Worm (Caenorhabditis elegans) whole organism, midembryonic: Measurements from ENCODE around the gene acds-10.
A peak's percentile ranks its signal among the peaks of the same experiment; 100 is the strongest.

ENCODE experiments used
- T22C8.4 ChIP-seq: fragments of 200-800 bp; sonication (Bioruptor generic); IDR thresholded peaks from 2 replicates; pipeline ENCODE4 v1.3.6; 2022; ENCODE audit warnings: missing genetic modification characterization, missing compliant biosample characterization
- cog-1 ChIP-seq: sonication (generic microtip); optimal IDR thresholded peaks from 2 replicates; lab custom pipeline; 2016; ENCODE audit warnings: missing genetic modification characterization, missing compliant biosample characterization
- flt-1 ChIP-seq: fragments of 200-800 bp; sonication (Bioruptor generic); IDR thresholded peaks from 2 replicates; pipeline ENCODE4 v1.3.6; 2022; ENCODE audit warnings: missing genetic modification characterization, missing compliant biosample characterization
- klf-2 ChIP-seq: fragments of 200-800 bp; sonication (Bioruptor generic); conservative IDR thresholded peaks from 2 replicates; pipeline ENCODE4 v1.3.6; 2022; ENCODE audit warnings: missing genetic modification reagents, missing genetic modification characterization, missing compliant biosample characterization
- med-1 ChIP-seq: sonication (generic microtip); optimal IDR thresholded peaks from 2 replicates; lab custom pipeline; 2017; ENCODE audit warnings: missing genetic modification characterization, mild to moderate bottlenecking, missing compliant biosample characterization, antibody characterized with exemption, missing genetic modification reagents; ENCODE audit not compliant: insufficient read depth
- ref-1 ChIP-seq: fragments of 200-800 bp; sonication (Bioruptor generic); conservative IDR thresholded peaks from 2 replicates; pipeline ENCODE4 v1.3.6; 2022; ENCODE audit warnings: missing genetic modification reagents, missing genetic modification characterization, missing compliant biosample characterization
- tab-1 ChIP-seq: fragments of 200-800 bp; sonication (Bioruptor generic); IDR thresholded peaks from 2 replicates; pipeline ENCODE4 v1.3.6; 2022; ENCODE audit warnings: missing genetic modification characterization, missing compliant biosample characterization
- ztf-23 ChIP-seq: fragments of 200-800 bp; sonication (Bioruptor generic); IDR thresholded peaks from 2 replicates; pipeline ENCODE4 v1.3.6; 2022; ENCODE audit warnings: missing genetic modification reagents, missing genetic modification characterization, missing compliant biosample characterization
- ztf-29 ChIP-seq: fragments of 200-800 bp; sonication (Bioruptor generic); IDR thresholded peaks from 2 replicates; pipeline ENCODE4 v1.3.6; 2022; ENCODE audit warnings: missing genetic modification reagents, missing genetic modification characterization, missing compliant biosample characterization

Gene acds-10

DNA sequence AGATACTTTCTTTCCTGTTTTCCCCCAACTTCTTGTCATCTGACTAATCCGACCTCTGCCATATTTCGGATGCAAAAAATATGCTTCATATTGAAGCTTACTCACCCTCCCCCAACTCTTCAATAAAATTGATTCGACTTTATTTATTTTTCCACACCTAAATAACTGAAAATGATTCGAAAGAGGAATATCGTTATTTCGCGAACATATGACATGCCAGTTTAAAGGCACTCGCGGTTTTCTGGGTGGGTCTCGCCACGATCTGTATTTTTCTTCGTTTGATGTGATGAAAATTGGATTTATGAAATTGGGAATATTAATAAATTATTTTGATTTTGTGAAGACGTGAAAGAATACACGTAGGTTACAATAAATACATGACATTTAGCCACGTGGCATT, 24.0 kb downstream of the acds-10 start, which contains the start of gene F44E7.3:
TSS of gene F44E7.3 (plus strand) at position 319 of the 400 bp plus-strand sequence.
- no peak for TF ChIP-seq med-1 (GFP tag; lab: Kevin White, UChicago)
- no peak for TF ChIP-seq ztf-29
- TF ChIP-seq cog-1 = no peak
- TF ChIP-seq tab-1 (GFP tag; lab: Robert Waterston, UW) = no peak
- no peak for TF ChIP-seq ztf-23 (GFP tag; lab: Robert Waterston, UW)
- TF ChIP-seq klf-2 (GFP tag; lab: Robert Waterston, UW) = no peak
- TF ChIP-seq flt-1 (GFP tag; lab: Robert Waterston, UW) = no peak
- TF ChIP-seq ref-1 (GFP tag; lab: Robert Waterston, UW) = no peak
- no peak for TF ChIP-seq T22C8.4 (GFP tag; lab: Robert Waterston, UW)

DNA sequence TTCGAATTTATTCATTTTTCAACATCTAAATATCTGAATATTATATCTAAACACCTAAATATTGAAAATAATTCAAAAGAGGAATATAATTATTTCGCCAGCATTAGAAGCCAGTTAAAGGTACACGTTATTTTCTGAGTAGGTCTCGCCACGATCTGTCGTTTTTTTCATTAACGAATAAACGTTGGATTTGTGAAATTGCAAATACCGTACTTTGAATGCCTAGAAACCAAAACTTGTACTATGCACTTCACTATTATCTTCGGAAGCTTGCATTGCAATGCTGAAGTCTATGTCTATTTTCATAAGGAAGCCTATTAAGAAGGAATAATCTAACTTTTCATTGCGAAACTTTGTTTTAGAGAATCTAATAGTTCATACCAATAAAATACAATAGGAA, 24.9 kb downstream of the acds-10 start:
- TF ChIP-seq ztf-29 (no peak), cog-1 (no peak), tab-1 (GFP tag; lab: Robert Waterston, UW) (no peak), med-1 (GFP tag; lab: Kevin White, UChicago) (no peak)

DNA sequence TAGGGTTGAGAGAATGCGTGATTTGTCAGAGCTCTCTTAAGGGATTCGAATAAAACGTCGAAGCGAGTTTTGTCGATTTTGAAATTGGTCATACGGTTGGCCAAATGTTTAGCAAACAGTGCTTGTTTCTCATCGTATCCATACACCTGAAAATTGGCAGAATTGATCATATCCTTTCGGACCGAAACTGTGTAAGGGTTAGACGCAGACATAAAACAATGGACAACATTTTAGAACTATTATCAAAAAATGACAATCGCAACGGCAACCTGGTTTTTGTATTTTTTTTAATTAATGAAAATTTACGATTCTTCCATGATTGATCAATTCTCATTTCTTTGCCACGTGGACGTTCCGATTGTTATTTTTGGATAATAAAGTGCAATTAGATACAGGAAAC, 26.5 kb downstream of the acds-10 start:
- TF ChIP-seq T22C8.4 (GFP tag; lab: Robert Waterston, UW) = no peak
- no peak for TF ChIP-seq tab-1 (GFP tag; lab: Robert Waterston, UW)
- no peak for TF ChIP-seq cog-1
- no peak for TF ChIP-seq flt-1 (GFP tag; lab: Robert Waterston, UW)
- no peak for TF ChIP-seq ztf-29
- no peak for TF ChIP-seq ref-1 (GFP tag; lab: Robert Waterston, UW)
- no peak for TF ChIP-seq ztf-23 (GFP tag; lab: Robert Waterston, UW)
- no peak for TF ChIP-seq med-1 (GFP tag; lab: Kevin White, UChicago)
- TF ChIP-seq klf-2 (GFP tag; lab: Robert Waterston, UW) = no peak

DNA sequence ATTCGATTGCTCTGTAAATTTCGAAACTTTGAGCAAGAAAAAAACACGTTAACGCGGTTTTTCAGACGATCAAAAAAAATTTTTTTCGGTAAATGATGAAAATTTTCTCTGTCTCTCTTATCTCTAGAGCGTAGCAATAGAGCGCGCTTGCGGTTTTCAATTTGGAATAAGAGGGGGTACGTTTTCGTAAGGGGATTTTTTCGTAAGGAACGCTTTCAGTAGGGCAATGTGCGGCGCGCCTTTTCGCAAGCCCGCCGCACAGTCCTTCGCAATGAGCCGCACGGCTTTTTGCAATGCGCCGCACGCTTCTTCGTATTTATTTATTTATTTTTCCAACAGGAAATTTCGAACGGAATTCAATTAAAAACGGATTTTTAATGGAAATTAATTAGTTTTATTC, 29.3 kb downstream of the acds-10 start, which contains the start of gene F44E7.4:
TSS of gene F44E7.4 (minus strand) at position 13 of the 400 bp plus-strand sequence.
- TF ChIP-seq ztf-29 = peak; percentile 73
- peak; percentile 67 for TF ChIP-seq ref-1 (GFP tag; lab: Robert Waterston, UW)
- TF ChIP-seq tab-1 (GFP tag; lab: Robert Waterston, UW) = peak; percentile 88
- peak; percentile 93 for TF ChIP-seq ztf-23 (GFP tag; lab: Robert Waterston, UW)
- peak; percentile 82 for TF ChIP-seq klf-2 (GFP tag; lab: Robert Waterston, UW)
- peak; percentile 62 for TF ChIP-seq T22C8.4 (GFP tag; lab: Robert Waterston, UW)
- TF ChIP-seq flt-1 (GFP tag; lab: Robert Waterston, UW) = peak; percentile 92

DNA sequence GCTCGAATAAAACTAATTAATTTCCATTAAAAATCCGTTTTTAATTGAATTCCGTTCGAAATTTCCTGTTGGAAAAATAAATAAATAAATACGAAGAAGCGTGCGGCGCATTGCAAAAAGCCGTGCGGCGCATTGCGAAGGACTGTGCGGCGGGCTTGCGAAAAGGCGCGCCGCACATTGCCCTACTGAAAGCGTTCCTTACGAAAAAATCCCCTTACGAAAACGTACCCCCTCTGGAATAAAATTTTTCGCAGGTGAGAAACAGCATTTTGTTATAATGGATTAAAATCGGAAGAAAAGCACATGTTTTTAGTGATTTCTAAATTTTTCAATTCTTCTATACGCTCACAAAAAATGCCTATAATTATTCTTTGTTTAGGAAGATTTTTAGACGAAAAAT, 30.6 kb downstream of the acds-10 start:
- TF ChIP-seq klf-2 (GFP tag; lab: Robert Waterston, UW) = peak; percentile 64
- peak; percentile 67; the same call in 1 of the 2 replicates for TF ChIP-seq tab-1 (GFP tag; lab: Robert Waterston, UW)
- TF ChIP-seq ztf-23 (GFP tag; lab: Robert Waterston, UW) = peak; percentile 74
- peak; percentile 35; the same call in 1 of the 2 replicates for TF ChIP-seq T22C8.4 (GFP tag; lab: Robert Waterston, UW)
- TF ChIP-seq flt-1 (GFP tag; lab: Robert Waterston, UW) = peak; percentile 59; the same call in 1 of the 2 replicates

DNA sequence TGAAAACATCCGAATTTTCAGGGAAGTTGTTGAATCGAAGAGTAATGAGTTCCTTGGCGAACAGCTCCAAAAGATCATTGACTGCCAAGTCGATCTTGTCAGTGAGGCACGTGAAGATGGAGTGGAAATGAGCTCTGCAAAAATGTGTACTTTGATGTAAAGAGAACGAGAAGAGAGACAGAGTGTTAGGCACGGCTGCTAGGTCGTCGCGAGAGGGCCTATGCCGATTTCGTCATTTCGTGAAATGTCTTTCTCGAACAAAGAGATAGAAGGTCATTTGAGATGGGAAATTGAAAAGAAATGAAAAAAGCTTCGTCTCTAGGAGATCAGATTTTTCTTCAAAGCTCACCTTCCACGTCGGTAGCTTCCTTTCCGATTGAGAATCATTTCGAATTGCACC, 32.4 kb downstream of the acds-10 start:
- no peak for TF ChIP-seq ref-1 (GFP tag; lab: Robert Waterston, UW)
- no peak for TF ChIP-seq med-1 (GFP tag; lab: Kevin White, UChicago)
- no peak for TF ChIP-seq cog-1
- peak; percentile 34; the same call in 1 of the 2 replicates for TF ChIP-seq ztf-23 (GFP tag; lab: Robert Waterston, UW)
- TF ChIP-seq ztf-29 = no peak

DNA sequence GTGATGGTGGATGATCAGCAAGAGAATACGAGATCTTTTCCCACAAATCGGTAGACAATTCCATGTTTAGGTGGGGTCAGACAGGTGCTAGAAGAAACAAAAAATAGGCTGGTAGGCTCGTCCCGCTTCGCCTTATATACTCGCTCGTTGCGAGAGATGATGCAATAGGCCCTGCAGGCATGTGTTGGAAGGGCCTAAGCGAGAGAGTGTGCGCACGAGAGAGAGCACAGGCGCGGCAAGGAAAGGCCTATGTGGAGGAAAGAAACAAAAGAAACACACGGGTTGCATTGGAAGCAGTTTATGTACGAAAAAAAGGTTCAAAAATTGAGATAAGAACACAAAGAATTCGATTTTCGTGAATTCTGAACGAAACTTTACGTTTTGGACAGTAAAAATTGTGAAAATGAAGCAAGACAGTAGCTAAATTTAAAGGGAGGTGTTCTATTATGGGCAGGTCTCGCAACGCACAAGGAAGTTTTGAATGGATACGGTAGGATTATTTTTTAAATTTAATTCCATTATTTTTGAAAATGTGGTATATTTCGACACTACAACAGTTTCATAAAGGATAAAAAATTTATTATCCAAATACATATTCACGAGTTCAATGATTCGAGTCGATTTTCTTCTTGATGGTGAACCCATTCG, 33.2 kb downstream of the acds-10 start, which contains the start of gene F44E7.5:
TSS of gene F44E7.5 (minus strand) at position 210 of the 648 bp plus-strand sequence.
- TF ChIP-seq tab-1 (GFP tag; lab: Robert Waterston, UW) (no peak), ref-1 (GFP tag; lab: Robert Waterston, UW) (no peak), cog-1 (no peak), ztf-29 (no peak), T22C8.4 (GFP tag; lab: Robert Waterston, UW) (no peak)

DNA sequence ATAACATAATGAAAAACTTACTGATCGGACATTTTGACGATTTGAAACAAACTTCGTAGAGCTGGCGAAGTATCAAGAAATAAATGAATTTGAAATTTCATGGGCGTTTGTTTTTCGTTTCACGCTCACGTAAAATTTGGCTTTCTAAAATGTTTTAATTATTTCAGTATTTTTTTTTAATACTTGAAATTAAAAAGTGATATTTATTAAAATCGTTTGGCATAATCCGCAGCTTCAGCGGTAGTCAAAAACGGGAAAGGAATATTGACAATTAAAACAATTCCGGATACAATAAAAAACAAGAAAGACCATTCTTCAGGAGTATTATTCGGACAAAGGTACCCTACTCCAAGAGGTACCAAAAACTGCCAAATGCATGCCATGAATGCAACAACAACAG, 35.1 kb downstream of the acds-10 start, which contains the start of gene fbxa-183:
TSS of gene fbxa-183 (minus strand) at position 101 of the 400 bp plus-strand sequence.
- no peak for TF ChIP-seq ztf-23 (GFP tag; lab: Robert Waterston, UW)
- TF ChIP-seq med-1 (GFP tag; lab: Kevin White, UChicago) = no peak
- no peak for TF ChIP-seq T22C8.4 (GFP tag; lab: Robert Waterston, UW)
- no peak for TF ChIP-seq ztf-29
- TF ChIP-seq flt-1 (GFP tag; lab: Robert Waterston, UW) = no peak
- no peak for TF ChIP-seq klf-2 (GFP tag; lab: Robert Waterston, UW)
- TF ChIP-seq cog-1 = no peak
- TF ChIP-seq ref-1 (GFP tag; lab: Robert Waterston, UW) = no peak
- no peak for TF ChIP-seq tab-1 (GFP tag; lab: Robert Waterston, UW)

DNA sequence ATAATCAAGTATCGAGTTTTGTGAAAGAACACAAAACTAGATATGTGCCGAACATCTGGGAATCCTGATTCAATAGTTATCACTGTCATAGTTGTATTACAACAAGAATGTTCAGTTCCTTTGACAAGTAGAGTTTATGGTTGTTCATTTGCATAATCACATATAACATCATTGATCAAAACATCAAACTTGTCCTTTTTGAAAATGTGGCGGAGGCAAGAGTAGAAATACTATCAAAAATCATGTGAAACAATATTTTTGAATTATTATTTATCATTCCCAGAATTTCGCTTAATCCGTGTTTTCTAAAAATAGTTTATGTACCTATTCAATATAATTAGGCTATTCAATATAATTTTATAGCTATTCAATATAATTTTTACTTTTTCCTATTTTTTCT, 37.8 kb downstream of the acds-10 start, which contains the start of gene F44E7.7:
TSS of gene F44E7.7 (minus strand) at position 101 of the 400 bp plus-strand sequence.
- TF ChIP-seq tab-1 (GFP tag; lab: Robert Waterston, UW) = no peak
- TF ChIP-seq ztf-23 (GFP tag; lab: Robert Waterston, UW) = no peak
- no peak for TF ChIP-seq ztf-29
- TF ChIP-seq T22C8.4 (GFP tag; lab: Robert Waterston, UW) = no peak
- no peak for TF ChIP-seq med-1 (GFP tag; lab: Kevin White, UChicago)
- no peak for TF ChIP-seq ref-1 (GFP tag; lab: Robert Waterston, UW)
- TF ChIP-seq flt-1 (GFP tag; lab: Robert Waterston, UW) = no peak
